Fruit fly (Drosophila melanogaster): ENCODE results near the gene Tmf.
A peak's percentile ranks its signal among the peaks of the same experiment; 100 is the strongest.

Gene Tmf

DNA sequence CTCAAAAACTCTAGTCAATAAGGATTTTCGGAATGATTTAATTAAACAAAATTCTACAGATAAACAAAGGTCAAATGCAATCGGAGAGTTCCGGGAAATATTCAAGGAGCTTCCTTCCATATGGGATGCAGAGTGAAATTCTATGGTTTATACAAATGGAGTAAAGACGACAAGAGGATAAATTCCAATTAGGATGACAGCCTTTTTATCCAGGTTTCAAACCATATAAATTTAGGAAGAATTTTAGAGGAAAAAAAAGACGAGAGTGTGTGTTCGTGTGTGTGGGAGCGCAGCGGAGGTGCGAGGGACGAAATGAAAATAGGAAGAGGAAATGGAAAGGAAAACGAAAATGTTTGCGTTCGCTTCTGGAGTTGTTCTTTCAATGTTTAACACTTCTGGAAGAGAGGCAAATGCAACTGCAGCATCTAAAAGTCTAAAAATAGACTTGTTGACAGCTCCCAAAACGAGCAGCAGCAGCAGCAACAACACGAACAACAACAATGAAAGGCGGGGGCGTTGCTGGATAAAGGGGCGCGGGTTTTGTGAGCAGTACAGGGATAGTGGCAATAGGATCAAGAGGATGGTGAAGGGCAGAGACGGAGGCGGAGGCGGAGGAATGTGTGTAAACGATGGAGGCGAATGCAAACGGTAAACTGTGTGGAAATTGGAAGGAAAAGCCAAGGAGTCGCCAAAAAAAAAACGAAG is 41.6 kb upstream of the Tmf start (continued):
- TF ChIP-seq CG4360 (GFP tag; IDR thresholded peaks at IDR 0.05) (peak; percentile 86), Camta (GFP tag; optimal IDR thresholded peaks at IDR 0.05) (no peak), CG12659 (GFP tag; optimal IDR thresholded peaks at IDR 0.05) (no peak), salm (tag; optimal IDR thresholded peaks at IDR 0.05) (no peak), jing (GFP tag; optimal IDR thresholded peaks at IDR 0.05) (no peak), CG15601 (tag; optimal IDR thresholded peaks at IDR 0.05) (no peak), Doc2 (GFP tag; IDR thresholded peaks at IDR 0.05) (no peak), sens (GFP tag) (peak; percentile 22), disco-r (GFP tag; optimal IDR thresholded peaks at IDR 0.05) (no peak), tio (GFP tag; optimal IDR thresholded peaks at IDR 0.05) (no peak), Deaf1 (tag; optimal IDR thresholded peaks at IDR 0.05) (no peak), grau (tag; optimal IDR thresholded peaks at IDR 0.05) (no peak), Nf-YC (tag; optimal IDR thresholded peaks at IDR 0.05) (no peak), gsb (GFP tag; IDR thresholded peaks at IDR 0.05) (no peak), Neu2 (GFP tag; optimal IDR thresholded peaks at IDR 0.05; ENCODE audit: borderline replicate concordance) (no peak), tna (GFP tag; IDR thresholded peaks at IDR 0.05; ENCODE audit: partially characterized antibody) (no peak), her (GFP tag; optimal IDR thresholded peaks at IDR 0.05) (no peak), crol (GFP tag; IDR thresholded peaks at IDR 0.05) (peak; percentile 95), tin (GFP tag; optimal IDR thresholded peaks at IDR 0.05) (no peak), CG17568 (GFP tag; optimal IDR thresholded peaks at IDR 0.05) (no peak), br (optimal IDR thresholded peaks at IDR 0.05) (no peak), eve (GFP tag; optimal IDR thresholded peaks at IDR 0.05) (no peak), CG8765 (GFP tag; IDR thresholded peaks at IDR 0.05) (no peak), h (optimal IDR thresholded peaks at IDR 0.05) (no peak), Sox102F (GFP tag; optimal IDR thresholded peaks at IDR 0.05) (no peak), CG17829 (tag; optimal IDR thresholded peaks at IDR 0.05) (no peak), ATbp (GFP tag; optimal IDR thresholded peaks at IDR 0.05) (no peak), CG4282 (GFP tag; optimal IDR thresholded peaks at IDR 0.05) (no peak), HLH4C (GFP tag; IDR thresholded peaks at IDR 0.05; ENCODE audit: partially characterized antibody) (no peak), pb (GFP tag; optimal IDR thresholded peaks at IDR 0.05) (no peak), CG14860 (GFP tag; IDR thresholded peaks at IDR 0.05; ENCODE audit: partially characterized antibody) (no peak), Doc3 (GFP tag; IDR thresholded peaks at IDR 0.05; ENCODE audit: partially characterized antibody) (no peak), dysf (GFP tag; IDR thresholded peaks at IDR 0.05) (no peak), zf30C (GFP tag; optimal IDR thresholded peaks at IDR 0.05) (peak; percentile 18), vvl (GFP tag; IDR thresholded peaks at IDR 0.05) (no peak), Chrac-16 (GFP tag; optimal IDR thresholded peaks at IDR 0.05) (no peak), Ets65A (GFP tag) (peak; percentile 2), CG6254 (GFP tag; optimal IDR thresholded peaks at IDR 0.05) (no peak), gt (GFP tag; IDR thresholded peaks at IDR 0.05) (no peak), otp (GFP tag; IDR thresholded peaks at IDR 0.05) (no peak), Dip2 (GFP tag; IDR thresholded peaks at IDR 0.05) (no peak), Jarid2 (GFP tag; optimal IDR thresholded peaks at IDR 0.05) (no peak), psq (GFP tag; optimal IDR thresholded peaks at IDR 0.05) (peak; percentile 1), Elba2 (GFP tag; optimal IDR thresholded peaks at IDR 0.05) (peak; percentile 38), CG9797 (GFP tag; optimal IDR thresholded peaks at IDR 0.05) (no peak), CG2712 (tag; optimal IDR thresholded peaks at IDR 0.05) (no peak), CG7786 (GFP tag; optimal IDR thresholded peaks at IDR 0.05) (no peak), stwl (tag; optimal IDR thresholded peaks at IDR 0.05) (peak; percentile 7), slou (GFP tag; optimal IDR thresholded peaks at IDR 0.05) (no peak), CG12104 (GFP tag; optimal IDR thresholded peaks at IDR 0.05) (no peak), eyg (GFP tag; optimal IDR thresholded peaks at IDR 0.05) (no peak)

Measured in whole organism, embryonic.